Fruit fly (Drosophila melanogaster) whole organism, pupa: ENCODE measurements around the gene RpL5.

Experiments
- CG32121 ChIP-seq: fragments of 200-800 bp; sonication (Bioruptor generic); IDR thresholded peaks from 2 replicates; pipeline ENCODE4 v1.3.6; 2022; ENCODE audit warnings: missing biosample characterization, missing genetic modification characterization
- EcR ChIP-seq: fragments of 200-800 bp; sonication (Bioruptor generic); optimal IDR thresholded peaks from 3 replicates; lab custom pipeline; 2019; ENCODE audit warnings: missing biosample characterization, missing genetic modification characterization, mild to moderate bottlenecking, moderate library complexity, missing genetic modification reagents
- Pif1B ChIP-seq: fragments of 200-800 bp; sonication (Bioruptor generic); optimal IDR thresholded peaks from 3 replicates; lab custom pipeline; 2016; ENCODE audit warnings: missing biosample characterization, missing genetic modification characterization

DNA sequence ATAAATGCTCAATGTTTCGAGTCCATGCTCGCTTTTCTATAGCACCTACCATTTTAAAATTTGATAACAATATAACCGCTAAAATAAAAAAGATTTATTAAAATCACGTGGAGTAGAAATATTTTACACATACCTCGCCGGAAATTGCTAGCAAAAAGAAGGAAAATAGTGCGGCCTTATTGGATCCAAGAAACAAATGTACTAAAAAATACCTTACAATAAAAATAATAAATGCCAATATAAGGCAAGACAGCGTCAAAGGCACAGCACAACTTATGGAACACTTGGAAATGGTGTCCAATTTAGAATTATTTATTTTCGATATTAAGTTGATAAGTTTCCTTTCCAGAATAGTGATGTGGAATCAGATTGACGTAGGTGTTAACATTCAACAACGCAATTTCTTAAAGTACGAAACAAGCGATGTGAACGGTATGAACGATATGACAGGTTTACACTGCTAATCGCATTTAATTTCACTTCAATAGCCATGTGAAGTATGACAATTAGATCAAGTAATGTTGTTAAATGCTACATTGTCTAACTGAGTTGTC, at the start of gene RpL5:
- TF ChIP-seq Pif1B (no peak), EcR (GFP tag; lab: Kevin White, UChicago) (no peak), CG32121 (GFP tag; lab: Robert Waterston, UW) (no peak)
